Fruit fly (Drosophila melanogaster): ENCODE data around the gene Teh3.

The Teh3 gene

dm6 chr3L:4160926-4161325 lies 23.5 kb downstream of the Teh3 start, which contains the start of gene nab (continued):
- TF ChIP-seq vfl (GFP tag; optimal IDR thresholded peaks at IDR 0.05) (no peak), HHEX (GFP tag; optimal IDR thresholded peaks at IDR 0.05) (no peak), CG3163 (GFP tag; optimal IDR thresholded peaks at IDR 0.05) (no peak), pho (GFP tag; optimal IDR thresholded peaks at IDR 0.05) (no peak), peb (GFP tag; IDR thresholded peaks at IDR 0.05) (no peak), Mad (GFP tag; optimal IDR thresholded peaks at IDR 0.05) (no peak), NC2α (GFP tag; optimal IDR thresholded peaks at IDR 0.05) (no peak), CG3281 (GFP tag; optimal IDR thresholded peaks at IDR 0.05) (no peak), CG34224 (GFP tag; IDR thresholded peaks at IDR 0.05; ENCODE audit: partially characterized antibody) (no peak), CG33213 (GFP tag; optimal IDR thresholded peaks at IDR 0.05) (no peak), CG9876 (GFP tag; optimal IDR thresholded peaks at IDR 0.05) (no peak), CG5953 (GFP tag; IDR thresholded peaks at IDR 0.05) (no peak), CG15011 (GFP tag; optimal IDR thresholded peaks at IDR 0.05) (no peak), gsb-n (tag; optimal IDR thresholded peaks at IDR 0.05) (no peak), row (GFP tag; IDR thresholded peaks at IDR 0.05) (no peak), NK7.1 (GFP tag; optimal IDR thresholded peaks at IDR 0.05) (no peak), Asciz (GFP tag; optimal IDR thresholded peaks at IDR 0.05) (no peak), D (optimal IDR thresholded peaks at IDR 0.05) (no peak), D (GFP tag; optimal IDR thresholded peaks at IDR 0.05) (no peak), Jarid2 (GFP tag; optimal IDR thresholded peaks at IDR 0.05) (peak; percentile 0), ci (GFP tag; IDR thresholded peaks at IDR 0.05) (no peak), Nf-YB (GFP tag; optimal IDR thresholded peaks at IDR 0.05) (peak; percentile 58), Tbp (GFP tag; optimal IDR thresholded peaks at IDR 0.05) (no peak), CG10274 (GFP tag; optimal IDR thresholded peaks at IDR 0.05) (no peak), CG43689 (GFP tag; IDR thresholded peaks at IDR 0.05) (no peak), Deaf1 (tag; optimal IDR thresholded peaks at IDR 0.05) (peak; percentile 92), CG5245 (GFP tag; optimal IDR thresholded peaks at IDR 0.05) (no peak), gfzf (GFP tag; optimal IDR thresholded peaks at IDR 0.05) (no peak)

dm6 chr3L:4159264-4159663 lies 25.2 kb downstream of the Teh3 start:
- TF ChIP-seq zf30C (GFP tag; optimal IDR thresholded peaks at IDR 0.05) (peak; percentile 25), CG12155 (GFP tag; optimal IDR thresholded peaks at IDR 0.05) (peak; percentile 30), fu2 (GFP tag; optimal IDR thresholded peaks at IDR 0.05) (no peak), sens (GFP tag) (peak; percentile 66), pros (GFP tag; optimal IDR thresholded peaks at IDR 0.05) (peak; percentile 94), sqz (GFP tag; optimal IDR thresholded peaks at IDR 0.05) (peak; percentile 48), z (GFP tag; IDR thresholded peaks at IDR 0.05) (peak; percentile 60; the same call in 1 of the 3 replicates), Nf-YC (tag; optimal IDR thresholded peaks at IDR 0.05) (peak; percentile 88), CG4854 (GFP tag; optimal IDR thresholded peaks at IDR 0.05) (no peak), Nf-YB (GFP tag; optimal IDR thresholded peaks at IDR 0.05) (peak; percentile 93), Hey (tag; optimal IDR thresholded peaks at IDR 0.05) (no peak), sug (tag; optimal IDR thresholded peaks at IDR 0.05) (no peak)

DNA sequence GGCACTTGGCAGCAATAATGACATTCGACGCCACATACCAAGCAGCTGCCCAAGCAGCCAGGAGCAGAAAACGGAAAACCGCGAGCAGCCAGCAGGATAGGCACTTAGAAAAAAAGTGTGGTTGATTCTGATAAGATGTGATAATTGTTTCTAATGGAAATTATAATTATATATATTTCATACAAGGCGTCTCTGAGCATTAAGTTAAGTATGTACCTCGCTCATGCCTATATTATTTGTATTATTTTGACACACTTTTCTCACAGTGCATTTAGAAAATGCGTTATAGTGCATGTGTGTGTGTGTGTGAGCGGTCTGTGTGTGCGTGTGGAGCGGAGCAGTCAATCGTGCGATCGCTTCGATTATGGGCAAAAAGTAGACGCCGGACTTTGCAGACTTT lies 26.1 kb downstream of the Teh3 start:
- TF ChIP-seq Chrac-16 (GFP tag; optimal IDR thresholded peaks at IDR 0.05) (peak; percentile 45), abd-A (tag; optimal IDR thresholded peaks at IDR 0.05) (no peak), fd102C (GFP tag; optimal IDR thresholded peaks at IDR 0.05) (peak; percentile 53), CG15479 (GFP tag; optimal IDR thresholded peaks at IDR 0.05) (peak; percentile 5), CG30403 (GFP tag; optimal IDR thresholded peaks at IDR 0.05) (peak; percentile 9), CG17568 (GFP tag; optimal IDR thresholded peaks at IDR 0.05) (no peak), Elba2 (GFP tag; optimal IDR thresholded peaks at IDR 0.05) (peak; percentile 42), CG11695 (GFP tag; IDR thresholded peaks at IDR 0.05) (0 out of 3 replicates have a peak, but pooled peaks have one; percentile 14), CG8765 (GFP tag; IDR thresholded peaks at IDR 0.05) (peak; percentile 66; the same call in 1 of the 2 replicates), Med (GFP tag) (peak; percentile 58), chif (GFP tag; optimal IDR thresholded peaks at IDR 0.05) (peak in 1 of 2 experiments; percentile 23), CG33557 (GFP tag; optimal IDR thresholded peaks at IDR 0.05) (peak; percentile 22), CG17385 (GFP tag; optimal IDR thresholded peaks at IDR 0.05) (no peak)

Measured in whole organism, embryonic.